Worm (Caenorhabditis elegans): ENCODE results near the gene sec-31.

Gene sec-31

DNA sequence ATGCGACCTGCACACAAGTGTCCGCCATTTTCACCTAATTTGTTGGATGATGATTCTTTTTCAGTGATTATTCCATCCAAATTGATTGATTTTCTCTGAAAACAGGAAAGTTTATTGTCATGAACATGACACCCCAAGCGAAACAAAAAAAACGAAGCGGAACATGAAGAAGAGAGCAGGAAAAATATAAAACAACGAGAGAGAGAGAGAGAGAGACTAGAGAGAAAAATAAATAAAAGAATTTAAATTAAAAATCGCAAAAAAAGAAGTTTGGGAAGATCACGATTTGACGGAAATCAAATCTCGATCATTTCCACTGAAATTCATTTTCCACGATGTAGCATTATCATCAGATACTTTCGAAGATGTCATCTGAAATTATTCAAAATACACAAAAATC is 11.8 kb downstream of the sec-31 start, which contains the start of gene klp-12:
Gene klp-12 (minus strand): TSS at position 101 of the 400 bp plus-strand sequence.
- no peak for TF ChIP-seq rbr-2 (tag; optimal IDR thresholded peaks at IDR 0.05)
- TF ChIP-seq fos-1 (tag; optimal IDR thresholded peaks at IDR 0.05): no peak
- no peak for TF ChIP-seq Y105C5A.15 (GFP tag; IDR thresholded peaks at IDR 0.05)
- no peak for TF ChIP-seq aha-1 (tag)
- TF ChIP-seq F49E8.2 (tag; optimal IDR thresholded peaks at IDR 0.05; ENCODE audit: borderline replicate concordance): no peak
- no peak for TF ChIP-seq set-16 (GFP tag; IDR thresholded peaks at IDR 0.05)
- TF ChIP-seq zfp-3 (GFP tag; conservative IDR thresholded peaks at IDR 0.05): no peak
- TF ChIP-seq dmd-8 (GFP tag; IDR thresholded peaks at IDR 0.05): no peak
- TF ChIP-seq D1046.2 (GFP tag; IDR thresholded peaks at IDR 0.05): no peak
- TF ChIP-seq unc-62 (GFP tag; optimal IDR thresholded peaks at IDR 0.05 in 1 of 2): no peak
- TF ChIP-seq unc-62 (tag; optimal IDR thresholded peaks at IDR 0.05): no peak
- no peak for TF ChIP-seq tag-97 (GFP tag; IDR thresholded peaks at IDR 0.05)

DNA sequence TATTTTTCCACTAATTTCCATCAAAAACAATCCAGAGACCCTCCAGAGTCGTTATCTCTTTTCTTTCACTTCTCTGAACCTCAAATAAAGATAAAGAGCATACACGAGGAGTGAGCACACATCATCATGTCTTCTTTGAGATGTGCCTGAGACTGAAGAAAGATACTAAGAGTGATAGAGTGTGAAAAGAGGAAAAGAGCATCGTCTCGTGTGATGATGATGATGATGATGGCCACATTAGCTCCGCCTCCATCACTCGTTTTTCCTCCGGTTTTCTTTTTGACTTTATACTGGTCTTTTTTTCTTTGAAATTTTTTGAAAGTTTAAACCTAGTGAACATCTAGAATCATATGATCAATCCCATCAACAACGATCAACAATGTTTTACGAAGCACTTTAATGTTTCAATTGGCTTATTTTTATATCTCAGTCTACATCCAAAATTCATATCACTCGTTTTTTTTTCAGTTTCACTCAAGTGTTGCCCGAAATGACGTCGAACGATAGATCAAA is 17.6 kb downstream of the sec-31 start, which contains the start of gene T01G1.2:
Gene T01G1.2 (plus strand): TSS at position 463 of the 513 bp plus-strand sequence.
- TF ChIP-seq dmd-9 (GFP tag; IDR thresholded peaks at IDR 0.05) (no peak), F37D6.2 (tag; optimal IDR thresholded peaks at IDR 0.05) (no peak), nhr-111 (GFP tag; optimal IDR thresholded peaks at IDR 0.05) (no peak), madf-9 (GFP tag; conservative IDR thresholded peaks at IDR 0.05) (no peak), daf-16 (GFP tag; optimal IDR thresholded peaks at IDR 0.05) (peak in 1 of 2 experiments; percentile 42), daf-16 (tag; optimal IDR thresholded peaks at IDR 0.05) (no peak), zip-2 (tag; optimal IDR thresholded peaks at IDR 0.05) (no peak), unc-62 (GFP tag; optimal IDR thresholded peaks at IDR 0.05 in 1 of 2) (peak in 1 of 2 experiments; percentile 10), unc-62 (tag; optimal IDR thresholded peaks at IDR 0.05) (no peak), lim-7 (GFP tag; IDR thresholded peaks at IDR 0.05) (no peak), nhr-11 (tag; optimal IDR thresholded peaks at IDR 0.05) (peak; percentile 25), hlh-30 (tag; optimal IDR thresholded peaks at IDR 0.05; ENCODE audit: insufficient read depth) (peak; percentile 71), mep-1 (tag; optimal IDR thresholded peaks at IDR 0.05) (peak; percentile 11), ceh-20 (GFP tag; IDR thresholded peaks at IDR 0.05) (peak; percentile 33; the same call in 1 of the 2 replicates)

DNA sequence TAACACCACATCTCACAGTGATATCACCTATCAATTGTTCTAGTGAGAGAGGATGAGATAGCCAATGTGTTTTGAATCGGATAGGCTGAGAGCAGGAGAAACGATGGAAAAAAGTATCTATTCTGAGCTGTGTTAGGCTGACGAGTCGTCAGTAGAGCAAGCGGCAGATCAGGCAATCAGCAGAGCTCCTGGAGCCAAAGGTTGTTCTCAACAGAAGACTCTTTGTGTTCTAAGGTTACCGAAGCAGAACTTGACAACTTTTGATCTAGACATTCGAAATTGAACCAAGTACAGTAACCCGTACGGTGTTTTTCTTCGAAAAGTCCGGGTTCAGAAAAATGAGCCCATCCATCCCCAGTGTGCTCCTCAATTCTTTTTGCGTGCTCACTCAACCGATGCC is 18.8 kb downstream of the sec-31 start:
- peak in 1 of 2 experiments; percentile 98 for TF ChIP-seq unc-62 (GFP tag; optimal IDR thresholded peaks at IDR 0.05 in 1 of 2)
- no peak for TF ChIP-seq unc-62 (tag; optimal IDR thresholded peaks at IDR 0.05)
- TF ChIP-seq set-16 (GFP tag; IDR thresholded peaks at IDR 0.05): 0 out of 2 replicates have a peak, but pooled peaks have one; percentile 5
- no peak for TF ChIP-seq mdl-1 (tag; optimal IDR thresholded peaks at IDR 0.05)
- no peak for TF ChIP-seq unc-39 (tag; optimal IDR thresholded peaks at IDR 0.05)
- TF ChIP-seq hmg-1.1 (GFP tag; IDR thresholded peaks at IDR 0.05): peak; percentile 24; the same call in 1 of the 2 replicates

DNA sequence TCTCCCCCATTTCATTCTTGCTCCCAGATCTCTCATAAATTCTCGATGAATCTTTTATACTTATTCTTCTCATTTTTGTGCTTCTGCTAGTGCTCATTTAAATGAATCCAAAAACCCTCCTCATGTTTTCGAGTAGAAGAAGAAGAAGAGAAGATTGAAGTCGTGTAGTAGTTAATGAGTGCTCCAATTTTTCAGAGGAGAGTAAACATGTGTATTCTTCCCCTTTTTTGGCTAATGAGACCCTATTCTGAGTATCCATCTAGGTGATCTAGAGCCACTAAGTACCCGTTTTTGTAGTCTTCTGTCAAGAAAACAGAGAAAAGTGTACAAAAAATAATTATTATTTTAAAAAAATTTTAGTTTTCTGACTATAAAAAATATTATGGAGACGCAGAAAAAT is 20.0 kb downstream of the sec-31 start:
- TF ChIP-seq Y105C5A.15 (GFP tag; IDR thresholded peaks at IDR 0.05) (no peak), aha-1 (tag) (no peak), sdz-12 (GFP tag; optimal IDR thresholded peaks at IDR 0.05) (no peak), pqm-1 (tag; optimal IDR thresholded peaks at IDR 0.05) (no peak), lin-29 (GFP tag; IDR thresholded peaks at IDR 0.05) (no peak), zip-11 (GFP tag; IDR thresholded peaks at IDR 0.05) (no peak), unc-62 (GFP tag; optimal IDR thresholded peaks at IDR 0.05 in 1 of 2) (no peak), unc-62 (tag; optimal IDR thresholded peaks at IDR 0.05) (no peak), tra-1 (GFP tag; IDR thresholded peaks at IDR 0.05) (no peak), snpc-4 (tag; optimal IDR thresholded peaks at IDR 0.05) (no peak), nhr-48 (tag; optimal IDR thresholded peaks at IDR 0.05) (no peak), nhr-76 (tag; optimal IDR thresholded peaks at IDR 0.05) (no peak), daf-8 (GFP tag; IDR thresholded peaks at IDR 0.05) (no peak), pha-4 (GFP tag; IDR thresholded peaks at IDR 0.05) (no peak), pha-4 (tag; optimal IDR thresholded peaks at IDR 0.05) (no peak)
